Fruit fly (Drosophila melanogaster) whole organism, wandering third instar larva: Measurements from ENCODE around the gene CG42656.
A peak's percentile ranks its signal among the peaks of the same experiment; 100 is the strongest.

Experiments
- Abd-B ChIP-seq: fragments of >200 bp; optimal IDR thresholded peaks from 2 replicates; lab custom pipeline; 2017; ENCODE audit warnings: missing biosample characterization, missing genetic modification characterization
- CG32264 ChIP-seq: fragments of 200-800 bp; sonication (Bioruptor generic); optimal IDR thresholded peaks from 2 replicates; lab custom pipeline; 2016; ENCODE audit warnings: missing biosample characterization, missing genetic modification characterization
- CrebA ChIP-seq: fragments of 200-800 bp; sonication (Bioruptor generic); optimal IDR thresholded peaks from 2 replicates; lab custom pipeline; 2016; ENCODE audit warnings: missing biosample characterization, mild to moderate bottlenecking, missing genetic modification characterization, borderline replicate concordance
- Dfd ChIP-seq: fragments of >200 bp; optimal IDR thresholded peaks from 2 replicates; lab custom pipeline; 2017; ENCODE audit warnings: missing biosample characterization, missing genetic modification characterization
- Dif ChIP-seq: fragments of 200-275, 200-300 bp; sonication (Bioruptor generic); optimal IDR thresholded peaks from 2 replicates; lab custom pipeline; 2018; ENCODE audit warnings: missing biosample characterization, missing genetic modification characterization; ENCODE audit not compliant: partially characterized antibody
- Myc ChIP-seq: fragments of >200 bp; optimal IDR thresholded peaks from 2 replicates; lab custom pipeline; 2017
- OdsH ChIP-seq: fragments of 200-800 bp; sonication (Bioruptor generic); optimal IDR thresholded peaks from 2 replicates; lab custom pipeline; 2016; ENCODE audit warnings: missing biosample characterization, mild to moderate bottlenecking, missing genetic modification characterization
- br ChIP-seq: fragments of 200-800 bp; sonication (Bioruptor generic); optimal IDR thresholded peaks from 2 replicates; lab custom pipeline; 2016; ENCODE audit warnings: missing biosample characterization, missing genetic modification characterization
- foxo ChIP-seq, 2 experiments: fragments of 200-800 bp; sonication (Bioruptor generic); optimal IDR thresholded peaks; 2 replicates in 1 of 2; 3 replicates in 1 of 2; lab custom pipeline; 2016 to 2017; ENCODE audit warnings: missing biosample characterization in 2 of 2, missing genetic modification characterization in 2 of 2
- lola ChIP-seq: fragments of >200 bp; optimal IDR thresholded peaks from 2 replicates; lab custom pipeline; 2017; ENCODE audit warnings: missing biosample characterization, missing genetic modification characterization
- sv ChIP-seq: fragments of 200-800 bp; sonication (Bioruptor generic); optimal IDR thresholded peaks from 3 replicates; lab custom pipeline; 2016; ENCODE audit warnings: missing biosample characterization, missing genetic modification characterization
- tai ChIP-seq: sonication (Bioruptor generic); optimal IDR thresholded peaks from 2 replicates; lab custom pipeline; 2016; ENCODE audit warnings: missing biosample characterization, missing genetic modification characterization
- usp ChIP-seq: fragments of >200 bp; optimal IDR thresholded peaks from 2 replicates; lab custom pipeline; 2017; ENCODE audit warnings: missing biosample characterization, missing genetic modification characterization

DNA sequence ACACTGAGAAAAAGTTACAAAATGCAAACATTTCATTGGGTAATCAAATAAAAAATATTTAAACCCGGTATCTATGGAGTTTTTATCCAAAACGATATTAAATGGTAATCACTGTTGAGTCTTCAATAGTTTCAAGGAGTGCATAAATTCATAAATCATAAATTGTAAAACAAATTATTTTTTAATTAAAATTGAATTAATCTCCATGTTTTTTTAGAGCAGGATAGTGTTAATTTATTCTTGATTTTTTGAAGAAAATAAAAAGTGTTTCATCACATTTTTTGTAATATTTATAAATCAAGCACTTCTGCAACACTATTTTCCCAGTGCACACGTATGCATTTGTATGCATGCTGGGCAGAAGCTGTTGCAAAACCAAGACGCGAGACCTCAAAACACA, 2.2 kb downstream of the CG42656 start:
- TF ChIP-seq lola (GFP tag; lab: Kevin White, UChicago) (no peak), tai (GFP tag; lab: Kevin White, UChicago) (peak; percentile 31), Dif (GFP tag; lab: Kevin White, UChicago) (no peak), sv (GFP tag; lab: Kevin White, UChicago) (no peak), Dfd (GFP tag; lab: Kevin White, UChicago) (no peak), br (GFP tag; lab: Kevin White, UChicago) (no peak), foxo (GFP tag; optimal IDR thresholded peaks at IDR 0.05; lab: Kevin White, UChicago) (peak in 1 of 2 experiments; percentile 72), CG32264 (no peak), CrebA (GFP tag; lab: Kevin White, UChicago) (no peak), Myc (lab: Kevin White, UChicago) (no peak), usp (no peak), Abd-B (no peak), OdsH (GFP tag; lab: Kevin White, UChicago) (peak; percentile 71)
